Fruit fly (Drosophila melanogaster): ENCODE measurements around the gene nAChRbeta3.

Gene nAChRbeta3

dm6 chr2L:530245-530644 lies 14.7 kb upstream of the nAChRbeta3 start (continued):
- TF ChIP-seq mam (GFP tag; optimal IDR thresholded peaks at IDR 0.05) (peak; percentile 29), zf30C (GFP tag; optimal IDR thresholded peaks at IDR 0.05) (no peak), CG30403 (GFP tag; optimal IDR thresholded peaks at IDR 0.05) (peak; percentile 11), Hr3 (GFP tag; optimal IDR thresholded peaks at IDR 0.05) (peak; percentile 14), lilli (GFP tag; optimal IDR thresholded peaks at IDR 0.05) (peak; percentile 39), Oli (tag; optimal IDR thresholded peaks at IDR 0.05) (peak; percentile 4), CG34376 (GFP tag; optimal IDR thresholded peaks at IDR 0.05) (no peak), CG8281 (tag; optimal IDR thresholded peaks at IDR 0.05) (no peak), Sry-δ (GFP tag; optimal IDR thresholded peaks at IDR 0.05) (no peak), chif (GFP tag; optimal IDR thresholded peaks at IDR 0.05) (peak; percentile 32 to 37), ssp (GFP tag; IDR thresholded peaks at IDR 0.05) (no peak), CG18011 (GFP tag; optimal IDR thresholded peaks at IDR 0.05) (no peak), lbe (GFP tag; optimal IDR thresholded peaks at IDR 0.05) (peak; percentile 75), Chrac-16 (GFP tag; optimal IDR thresholded peaks at IDR 0.05) (peak; percentile 19), Mes4 (GFP tag; optimal IDR thresholded peaks at IDR 0.05) (peak; percentile 46), repo (GFP tag; optimal IDR thresholded peaks at IDR 0.05) (no peak), pnt (GFP tag; optimal IDR thresholded peaks at IDR 0.05) (peak; percentile 18), Hmr (GFP tag; optimal IDR thresholded peaks at IDR 0.05) (peak; percentile 2), CG34422 (GFP tag; IDR thresholded peaks at IDR 0.05) (peak; percentile 28; the same call in 1 of the 3 replicates), esg (GFP tag; conservative IDR thresholded peaks at IDR 0.05) (peak; percentile 34; the same call in 1 of the 2 replicates), Ets65A (GFP tag) (peak; percentile 74), CG11093 (GFP tag; IDR thresholded peaks at IDR 0.05) (0 out of 3 replicates have a peak, but pooled peaks have one; percentile 24), CG17328 (GFP tag; IDR thresholded peaks at IDR 0.05) (peak; percentile 53; the same call in 1 of the 2 replicates), CG1233 (GFP tag; optimal IDR thresholded peaks at IDR 0.05) (no peak), hkb (optimal IDR thresholded peaks at IDR 0.05) (no peak), hkb (GFP tag; IDR thresholded peaks at IDR 0.05) (0 out of 2 replicates have a peak, but pooled peaks have one; percentile 21), Xrp1 (GFP tag; IDR thresholded peaks at IDR 0.05) (peak; percentile 48; the same call in 1 of the 2 replicates), pan (optimal IDR thresholded peaks at IDR 0.05) (no peak), pan (GFP tag; optimal IDR thresholded peaks at IDR 0.05 in 1 of 2, IDR thresholded peaks at IDR 0.05 in 1 of 2) (peak in 1 of 2 experiments; percentile 6), CG32767 (GFP tag; IDR thresholded peaks at IDR 0.05) (no peak), jing (GFP tag; optimal IDR thresholded peaks at IDR 0.05) (no peak), lola (GFP tag; optimal IDR thresholded peaks at IDR 0.05) (no peak), prd (optimal IDR thresholded peaks at IDR 0.05) (no peak), prd (GFP tag; IDR thresholded peaks at IDR 0.05) (peak; percentile 66), CG7928 (GFP tag; optimal IDR thresholded peaks at IDR 0.05) (no peak), HLH3B (GFP tag; IDR thresholded peaks at IDR 0.05) (0 out of 2 replicates have a peak, but pooled peaks have one; percentile 4), CG11695 (GFP tag; IDR thresholded peaks at IDR 0.05) (0 out of 3 replicates have a peak, but pooled peaks have one; percentile 26), CG12299 (tag; optimal IDR thresholded peaks at IDR 0.05) (no peak), CG32772 (GFP tag; IDR thresholded peaks at IDR 0.05) (0 out of 2 replicates have a peak, but pooled peaks have one; percentile 8), MBD-R2 (GFP tag; IDR thresholded peaks at IDR 0.05) (no peak), unpg (GFP tag; optimal IDR thresholded peaks at IDR 0.05) (peak; percentile 17), sisA (GFP tag; IDR thresholded peaks at IDR 0.05) (peak; percentile 42), ftz-f1 (GFP tag; optimal IDR thresholded peaks at IDR 0.05) (no peak), CG11504 (tag; optimal IDR thresholded peaks at IDR 0.05) (peak; percentile 36), NFAT (GFP tag; IDR thresholded peaks at IDR 0.05) (0 out of 2 replicates have a peak, but pooled peaks have one; percentile 10), pum (GFP tag; optimal IDR thresholded peaks at IDR 0.05) (peak; percentile 7), slbo (GFP tag; IDR thresholded peaks at IDR 0.05) (peak; percentile 44; the same call in 1 of the 2 replicates), dpn (GFP tag; optimal IDR thresholded peaks at IDR 0.05) (peak; percentile 15 to 18), Ptx1 (GFP tag; IDR thresholded peaks at IDR 0.05) (peak; percentile 46), CG33213 (GFP tag; optimal IDR thresholded peaks at IDR 0.05) (no peak), CG8478 (optimal IDR thresholded peaks at IDR 0.05) (no peak), D19B (GFP tag; optimal IDR thresholded peaks at IDR 0.05) (no peak), tin (GFP tag; optimal IDR thresholded peaks at IDR 0.05) (peak; percentile 33)

All from whole organism, embryonic.